Fruit fly (Drosophila melanogaster): ENCODE data around the gene CG1958.

Gene CG1958

DNA sequence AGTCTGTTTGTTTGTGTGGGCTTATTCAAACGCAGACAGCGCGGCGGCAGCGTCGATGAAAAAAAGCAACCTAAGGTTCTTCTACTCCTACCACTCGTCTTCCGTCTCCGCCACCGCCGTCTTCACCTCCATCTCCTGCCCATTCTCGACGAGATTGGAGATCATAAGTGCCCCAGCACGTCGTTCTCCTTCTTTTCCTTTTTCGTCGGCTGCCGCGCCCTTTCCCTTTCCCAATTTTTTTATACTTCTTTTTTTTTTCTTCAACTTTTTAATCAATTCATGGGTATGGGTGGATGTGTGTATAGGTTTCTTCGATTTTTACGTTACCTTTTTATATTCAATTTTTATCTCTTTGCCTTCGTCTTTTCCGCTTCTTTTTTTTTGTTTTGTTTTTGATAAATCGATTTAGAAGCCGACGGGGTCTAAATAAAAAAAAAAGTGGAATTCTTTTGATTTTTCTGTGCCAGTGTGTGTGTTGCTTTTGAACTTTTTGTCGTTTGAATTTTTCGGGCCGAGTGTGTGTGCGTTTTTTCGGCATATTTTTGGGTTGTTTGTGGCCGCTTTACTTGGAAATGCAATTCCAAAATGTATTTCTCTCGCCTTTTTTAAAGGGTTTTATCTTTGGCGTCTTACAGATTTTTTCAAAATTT lies 38.2 kb downstream of the CG1958 start (continued):
- TF ChIP-seq emc (GFP tag; optimal IDR thresholded peaks at IDR 0.05) (no peak), cg (GFP tag; optimal IDR thresholded peaks at IDR 0.05) (peak; percentile 51), vvl (GFP tag; IDR thresholded peaks at IDR 0.05) (peak; percentile 28; the same call in 1 of the 2 replicates), CG1603 (tag; optimal IDR thresholded peaks at IDR 0.05) (no peak), stc (GFP tag; IDR thresholded peaks at IDR 0.05) (no peak), abd-A (tag; optimal IDR thresholded peaks at IDR 0.05) (peak; percentile 60), CrebB (tag; optimal IDR thresholded peaks at IDR 0.05) (no peak), chif (GFP tag; optimal IDR thresholded peaks at IDR 0.05) (no peak), Atf6 (GFP tag; IDR thresholded peaks at IDR 0.05) (no peak), Vsx1 (GFP tag; optimal IDR thresholded peaks at IDR 0.05) (peak; percentile 7), bsh (GFP tag; optimal IDR thresholded peaks at IDR 0.05) (peak in 1 of 2 experiments; percentile 58), sens (GFP tag) (peak; percentile 53), tin (GFP tag; optimal IDR thresholded peaks at IDR 0.05) (no peak), CG16815 (GFP tag; optimal IDR thresholded peaks at IDR 0.05) (no peak), lbe (GFP tag; optimal IDR thresholded peaks at IDR 0.05) (peak; percentile 26), CG12391 (tag; optimal IDR thresholded peaks at IDR 0.05) (no peak), CG11398 (GFP tag; optimal IDR thresholded peaks at IDR 0.05) (no peak), Dad (GFP tag; optimal IDR thresholded peaks at IDR 0.05) (no peak), CG12744 (GFP tag; optimal IDR thresholded peaks at IDR 0.05) (no peak), pros (GFP tag; optimal IDR thresholded peaks at IDR 0.05) (peak; percentile 96), crp (GFP tag; optimal IDR thresholded peaks at IDR 0.05) (no peak), CG8924 (tag; optimal IDR thresholded peaks at IDR 0.05) (no peak), en (GFP tag; optimal IDR thresholded peaks at IDR 0.05) (no peak), CG11696 (GFP tag; IDR thresholded peaks at IDR 0.05) (no peak), CG6254 (GFP tag; optimal IDR thresholded peaks at IDR 0.05) (no peak), peb (GFP tag; IDR thresholded peaks at IDR 0.05) (no peak), TFAM (GFP tag; optimal IDR thresholded peaks at IDR 0.05) (no peak), CG8944 (GFP tag; optimal IDR thresholded peaks at IDR 0.05) (no peak), HmgZ (tag; optimal IDR thresholded peaks at IDR 0.05) (no peak), Awh (GFP tag; IDR thresholded peaks at IDR 0.05) (no peak), Lpt (GFP tag; optimal IDR thresholded peaks at IDR 0.05) (no peak), CG31224 (GFP tag; IDR thresholded peaks at IDR 0.05) (no peak), CG4707 (GFP tag; optimal IDR thresholded peaks at IDR 0.05) (no peak), Opbp (GFP tag; IDR thresholded peaks at IDR 0.05; ENCODE audit: partially characterized antibody) (0 out of 3 replicates have a peak, but pooled peaks have one; percentile 20), zfh2 (GFP tag; optimal IDR thresholded peaks at IDR 0.05) (no peak), crol (GFP tag; IDR thresholded peaks at IDR 0.05) (peak; percentile 93), Sox100B (GFP tag; optimal IDR thresholded peaks at IDR 0.05) (no peak), YL-1 (GFP tag; optimal IDR thresholded peaks at IDR 0.05) (no peak), CG11723 (GFP tag; optimal IDR thresholded peaks at IDR 0.05) (no peak), Lhr (GFP tag; optimal IDR thresholded peaks at IDR 0.05) (no peak), cato (GFP tag; optimal IDR thresholded peaks at IDR 0.05; ENCODE audit: borderline replicate concordance) (no peak), unc-4 (GFP tag; IDR thresholded peaks at IDR 0.05; ENCODE audit: partially characterized antibody) (no peak), C15 (GFP tag; IDR thresholded peaks at IDR 0.05) (no peak), Nf-YA (GFP tag; IDR thresholded peaks at IDR 0.05) (no peak), CG12659 (GFP tag; optimal IDR thresholded peaks at IDR 0.05) (no peak), grn (GFP tag; optimal IDR thresholded peaks at IDR 0.05) (peak; percentile 70), gro (GFP tag; optimal IDR thresholded peaks at IDR 0.05) (no peak), ttk (GFP tag; IDR thresholded peaks at IDR 0.05) (no peak), jumu (GFP tag; optimal IDR thresholded peaks at IDR 0.05) (no peak), shn (GFP tag; optimal IDR thresholded peaks at IDR 0.05) (peak; percentile 28), CG32772 (GFP tag; IDR thresholded peaks at IDR 0.05) (peak; percentile 64)

Measured in whole organism, embryonic.